Worm (Caenorhabditis elegans) whole organism, early embryonic: Measurements from ENCODE around the gene R05G9.1.

ENCODE experiments used
- ama-1 ChIP-seq: fragments of 150-350 bp; optimal IDR thresholded peaks from 2 replicates; lab custom pipeline; 2014
- flt-1 ChIP-seq: fragments of 200-800 bp; sonication (Bioruptor generic); IDR thresholded peaks from 2 replicates; pipeline ENCODE4 v1.3.6; 2022; ENCODE audit warnings: missing genetic modification characterization, missing compliant biosample characterization
- hnd-1 ChIP-seq: sonication (generic microtip); optimal IDR thresholded peaks from 2 replicates; lab custom pipeline; 2016; ENCODE audit warnings: missing genetic modification characterization, missing compliant biosample characterization
- scrt-1 ChIP-seq: fragments of 200-800 bp; sonication (Bioruptor generic); IDR thresholded peaks from 2 replicates; pipeline ENCODE4 v1.3.6; 2022; ENCODE audit warnings: missing genetic modification characterization, missing compliant biosample characterization

DNA sequence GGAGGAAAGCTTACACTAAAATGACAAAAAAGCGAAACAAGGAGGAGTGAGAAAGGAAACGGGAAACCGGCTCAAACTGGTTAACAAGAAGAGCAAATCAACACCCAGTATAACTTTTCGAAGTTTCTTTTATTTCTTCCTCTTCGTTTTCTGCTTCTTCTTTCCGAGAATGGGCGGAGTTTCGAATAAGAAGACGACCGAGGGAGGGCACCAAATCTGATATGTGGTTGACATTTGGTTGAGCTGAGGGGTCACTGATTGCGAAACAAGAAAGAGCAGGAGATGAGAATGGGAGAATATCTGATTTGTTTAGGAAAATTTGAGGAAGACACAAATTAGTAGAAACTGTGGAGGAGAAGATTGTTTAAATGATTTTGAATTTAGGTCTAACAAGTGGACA is 4.4 kb upstream of the R05G9.1 start:
- no peak for TF ChIP-seq ama-1 (lab: Kevin White, UChicago)
- no peak for TF ChIP-seq flt-1 (GFP tag; lab: Robert Waterston, UW)
- TF ChIP-seq hnd-1 (tag; lab: Kevin White, UChicago), result no peak
- TF ChIP-seq scrt-1 (GFP tag; lab: Robert Waterston, UW), result no peak
